Worm (Caenorhabditis elegans) whole organism, L1 larva: ENCODE data around the gene ccg-1.
"Not testable (repeated sequence)": the region's sequence is repeated elsewhere in the genome, so short reads cannot be mapped to it uniquely, and the experiment has no call there.

Experiments
- C04F5.9 ChIP-seq: sonication (generic microtip); optimal IDR thresholded peaks from 2 replicates; lab custom pipeline; 2016; ENCODE audit warnings: missing genetic modification characterization, missing compliant biosample characterization
- C16A3.4 ChIP-seq: fragments of 150-350 bp; optimal IDR thresholded peaks from 2 replicates; lab custom pipeline; 2014; ENCODE audit warnings: missing biosample characterization, missing genetic modification characterization
- C34B4.2 ChIP-seq: sonication (generic microtip); optimal IDR thresholded peaks from 2 replicates; lab custom pipeline; 2017; ENCODE audit warnings: mild to moderate bottlenecking, missing genetic modification characterization, missing compliant biosample characterization
- F16B12.6 ChIP-seq: fragments of 150-350 bp; optimal IDR thresholded peaks from 2 replicates; lab custom pipeline; 2014; ENCODE audit warnings: missing biosample characterization, missing genetic modification characterization
- aha-1 ChIP-seq: fragments of 150-350 bp; optimal IDR thresholded peaks from 2 replicates; lab custom pipeline; 2014; ENCODE audit warnings: missing biosample characterization, missing genetic modification characterization
- alr-1 ChIP-seq: fragments of 200-800 bp; sonication (Bioruptor generic); optimal IDR thresholded peaks from 2 replicates; lab custom pipeline; 2018; ENCODE audit warnings: borderline replicate concordance, mild to moderate bottlenecking, missing genetic modification characterization, missing compliant biosample characterization
- ama-1 ChIP-seq: fragments of 150-350 bp; optimal IDR thresholded peaks from 2 replicates; lab custom pipeline; 2014
- ceh-63 ChIP-seq: fragments of 200-800 bp; sonication (Bioruptor generic); optimal IDR thresholded peaks from 2 replicates; lab custom pipeline; 2018; ENCODE audit warnings: mild to moderate bottlenecking, missing genetic modification characterization, missing compliant biosample characterization
- ceh-8 ChIP-seq: fragments of 200-800 bp; sonication (Bioruptor generic); optimal IDR thresholded peaks from 2 replicates; lab custom pipeline; 2018; ENCODE audit warnings: mild to moderate bottlenecking, missing genetic modification characterization, moderate library complexity, missing compliant biosample characterization
- ceh-82 ChIP-seq, 3 experiments: fragments of 150-350 bp in 1 of 3; sonication (generic microtip) in 2 of 3; optimal IDR thresholded peaks; 2 replicates each; lab custom pipeline; 2014 to 2017; ENCODE audit warnings: missing biosample characterization in 3 of 3, missing genetic modification characterization in 3 of 3
- ceh-88 ChIP-seq: fragments of 200-800 bp; sonication (Bioruptor generic); IDR thresholded peaks from 2 replicates; pipeline ENCODE4 v1.3.6; 2022; ENCODE audit warnings: missing genetic modification characterization, missing compliant biosample characterization
- dpl-1 ChIP-seq, 3 experiments: fragments of 150-350 bp in 2 of 3; sonication (generic microtip) in 1 of 3; optimal IDR thresholded peaks; 2 replicates each; lab custom pipeline; 2014 to 2017; ENCODE audit warnings: missing biosample characterization in 3 of 3, missing genetic modification characterization in 3 of 3, missing genetic modification reagents in 3 of 3
- ets-5 ChIP-seq: fragments of 200-800 bp; sonication (Bioruptor generic); IDR thresholded peaks from 2 replicates; pipeline ENCODE4 v1.3.6; 2022; ENCODE audit warnings: missing genetic modification characterization, missing compliant biosample characterization
- hlh-4 ChIP-seq: sonication (generic microtip); optimal IDR thresholded peaks from 2 replicates; lab custom pipeline; 2016; ENCODE audit warnings: mild to moderate bottlenecking, missing genetic modification characterization, missing compliant biosample characterization
- irx-1 ChIP-seq: sonication (generic microtip); optimal IDR thresholded peaks from 2 replicates; lab custom pipeline; 2016; ENCODE audit warnings: missing genetic modification characterization, missing compliant biosample characterization
- jun-1 ChIP-seq: fragments of 150-350 bp; optimal IDR thresholded peaks from 2 replicates; lab custom pipeline; 2014; ENCODE audit warnings: missing biosample characterization, missing genetic modification reagents, missing genetic modification characterization
- lin-35 ChIP-seq, 2 experiments: fragments of 150-350 bp; optimal IDR thresholded peaks; 2 replicates each; lab custom pipeline; 2014; ENCODE audit warnings: missing biosample characterization in 2 of 2, missing genetic modification characterization in 2 of 2, missing genetic modification reagents in 2 of 2
- lin-39 ChIP-seq: fragments of 150-350 bp; optimal IDR thresholded peaks from 2 replicates; lab custom pipeline; 2014; ENCODE audit warnings: missing biosample characterization, missing genetic modification reagents, missing genetic modification characterization
- lir-3 ChIP-seq: sonication (generic microtip); optimal IDR thresholded peaks from 2 replicates; lab custom pipeline; 2016; ENCODE audit warnings: mild to moderate bottlenecking, missing genetic modification characterization, moderate library complexity, missing compliant biosample characterization; ENCODE audit not compliant: poor library complexity
- mef-2 ChIP-seq: fragments of 150-350 bp; optimal IDR thresholded peaks from 2 replicates; lab custom pipeline; 2014; ENCODE audit warnings: missing biosample characterization, missing genetic modification characterization
- nhr-11 ChIP-seq: fragments of 150-350 bp; optimal IDR thresholded peaks from 2 replicates; lab custom pipeline; 2014; ENCODE audit warnings: missing biosample characterization, missing genetic modification characterization
- nhr-47 ChIP-seq: sonication (generic microtip); optimal IDR thresholded peaks from 2 replicates; lab custom pipeline; 2016; ENCODE audit warnings: mild to moderate bottlenecking, missing genetic modification characterization, moderate library complexity, missing compliant biosample characterization
- nhr-77 ChIP-seq: fragments of 150-350 bp; optimal IDR thresholded peaks from 2 replicates; lab custom pipeline; 2014; ENCODE audit warnings: missing biosample characterization, missing genetic modification characterization
- nhr-85 ChIP-seq: sonication (generic microtip); peaks from one replicate; lab custom pipeline; 2016; ENCODE audit warnings: missing genetic modification characterization, inconsistent platforms, missing compliant biosample characterization
- nhr-90 ChIP-seq: sonication (generic microtip); optimal IDR thresholded peaks from 2 replicates; lab custom pipeline; 2016; ENCODE audit warnings: mild to moderate bottlenecking, missing genetic modification characterization, missing compliant biosample characterization; ENCODE audit not compliant: poor library complexity
- pag-3 ChIP-seq: sonication (generic microtip); optimal IDR thresholded peaks from 2 replicates; lab custom pipeline; 2017; ENCODE audit warnings: missing genetic modification characterization, mild to moderate bottlenecking, missing compliant biosample characterization, antibody characterized with exemption, borderline replicate concordance; ENCODE audit not compliant: insufficient read depth
- skn-1 ChIP-seq: fragments of 150-350 bp; optimal IDR thresholded peaks from 2 replicates; lab custom pipeline; 2014; ENCODE audit warnings: missing biosample characterization, missing genetic modification characterization
- snpc-4 ChIP-seq: fragments of 150-350 bp; optimal IDR thresholded peaks from 2 replicates; lab custom pipeline; 2014; ENCODE audit warnings: missing biosample characterization, missing genetic modification characterization
- sox-4 ChIP-seq: sonication (generic microtip); optimal IDR thresholded peaks from 2 replicates; lab custom pipeline; 2016; ENCODE audit warnings: missing genetic modification characterization, missing compliant biosample characterization
- sptf-1 ChIP-seq: fragments of 150-350 bp; optimal IDR thresholded peaks from 2 replicates; lab custom pipeline; 2014; ENCODE audit warnings: missing biosample characterization, missing genetic modification characterization
- sup-37 ChIP-seq: fragments of 200-800 bp; sonication (Bioruptor generic); optimal IDR thresholded peaks from 2 replicates; lab custom pipeline; 2018; ENCODE audit warnings: mild to moderate bottlenecking, missing genetic modification characterization, missing compliant biosample characterization
- tbx-2 ChIP-seq: sonication (generic microtip); optimal IDR thresholded peaks from 2 replicates; lab custom pipeline; 2016; ENCODE audit warnings: missing genetic modification characterization, missing compliant biosample characterization
- tlp-1 ChIP-seq: fragments of 150-350 bp; optimal IDR thresholded peaks from 2 replicates; lab custom pipeline; 2014; ENCODE audit warnings: missing biosample characterization, missing genetic modification characterization
- unc-62 ChIP-seq: fragments of 150-350 bp; optimal IDR thresholded peaks from 2 replicates; lab custom pipeline; 2014; ENCODE audit warnings: missing biosample characterization, missing genetic modification reagents, missing genetic modification characterization
- unc-86 ChIP-seq: sonication (generic microtip); optimal IDR thresholded peaks from 2 replicates; lab custom pipeline; 2016; ENCODE audit warnings: missing genetic modification characterization, missing compliant biosample characterization
- unc-98 ChIP-seq: fragments of 200-800 bp; sonication (Bioruptor generic); IDR thresholded peaks from 2 replicates; pipeline ENCODE4 v1.3.6; 2022; ENCODE audit warnings: missing genetic modification characterization, missing compliant biosample characterization
- xbp-1 ChIP-seq: sonication (generic microtip); optimal IDR thresholded peaks from 2 replicates; lab custom pipeline; 2016; ENCODE audit warnings: missing genetic modification characterization, missing compliant biosample characterization
- zag-1 ChIP-seq: fragments of 150-350 bp; optimal IDR thresholded peaks from 2 replicates; lab custom pipeline; 2014; ENCODE audit warnings: missing biosample characterization, missing genetic modification characterization
- zip-4 ChIP-seq: fragments of 200-800 bp; sonication (Bioruptor generic); optimal IDR thresholded peaks from 2 replicates; lab custom pipeline; 2018; ENCODE audit warnings: mild to moderate bottlenecking, missing genetic modification characterization, moderate library complexity, missing compliant biosample characterization
- ztf-11 ChIP-seq, 2 experiments: sonication (generic microtip); optimal IDR thresholded peaks; 2 replicates each; lab custom pipeline; 2016 to 2017; ENCODE audit warnings: missing genetic modification characterization in 2 of 2, missing biosample characterization in 1 of 2, missing compliant biosample characterization in 1 of 2

Gene ccg-1

ce11 chrIV:15312008-15312407, 36.4 kb upstream of the ccg-1 start, which contains the start of gene Y73F8A.13 (continued):
- no peak for TF ChIP-seq ceh-82 (tag; optimal IDR thresholded peaks at IDR 0.05; lab: Kevin White, UChicago)

ce11 chrIV:15311590-15311989, 36.0 kb upstream of the ccg-1 start, which contains the start of gene Y73F8A.12:
TSS of gene Y73F8A.12 (minus strand) at chrIV:15311690.
- not testable (repeated sequence) for TF ChIP-seq ama-1 (lab: Kevin White, UChicago); sox-4 (tag; lab: Kevin White, UChicago); C04F5.9 (tag; lab: Kevin White, UChicago)
- TF ChIP-seq, all 84 proteins: peak for 0; not testable (repeated sequence) for 84

ce11 chrIV:15310965-15311364, 35.4 kb upstream of the ccg-1 start:
- peak; percentile 72 for TF ChIP-seq nhr-85

ce11 chrIV:15302151-15302550, 26.5 kb upstream of the ccg-1 start, which contains the start of gene best-21:
TSS of gene best-21 (plus strand) at chrIV:15302451.
- TF ChIP-seq jun-1 (no peak), skn-1 (tag; lab: Kevin White, UChicago) (no peak), C34B4.2 (no peak), pag-3 (tag; lab: Kevin White, UChicago) (no peak), hlh-4 (no peak), C16A3.4 (no peak), nhr-47 (no peak), alr-1 (tag; lab: Kevin White, UChicago) (no peak), ama-1 (lab: Kevin White, UChicago) (no peak), sup-37 (GFP tag; lab: Kevin White, UChicago) (no peak), snpc-4 (no peak), mef-2 (tag; lab: Kevin White, UChicago) (no peak), lin-35 (GFP tag; optimal IDR thresholded peaks at IDR 0.05; lab: Kevin White, UChicago) (no peak), zip-4 (GFP tag; lab: Kevin White, UChicago) (no peak), nhr-77 (no peak), ceh-88 (GFP tag; lab: Robert Waterston, UW) (no peak)
- TF ChIP-seq, all 84 proteins: peak for 0

ce11 chrIV:15300041-15300440, 24.4 kb upstream of the ccg-1 start:
- TF ChIP-seq aha-1, result no peak
- TF ChIP-seq dpl-1 (GFP tag; optimal IDR thresholded peaks at IDR 0.05; lab: Kevin White, UChicago), result no peak
- TF ChIP-seq nhr-77, result no peak
- no peak for TF ChIP-seq zip-4 (GFP tag; lab: Kevin White, UChicago)
- TF ChIP-seq F16B12.6, result no peak
- TF ChIP-seq nhr-90 (tag; lab: Kevin White, UChicago), result no peak
- TF ChIP-seq unc-98, result no peak
- TF ChIP-seq ztf-11 (tag; optimal IDR thresholded peaks at IDR 0.05; lab: Kevin White, UChicago), result no peak
- TF ChIP-seq xbp-1 (tag; lab: Kevin White, UChicago), result no peak
- TF ChIP-seq ceh-63 (GFP tag; lab: Kevin White, UChicago), result no peak
- no peak for TF ChIP-seq ets-5 (GFP tag; lab: Robert Waterston, UW)
- no peak for TF ChIP-seq unc-62 (GFP tag; lab: Kevin White, UChicago)
- no peak for TF ChIP-seq mef-2 (tag; lab: Kevin White, UChicago)
- no peak for TF ChIP-seq irx-1
- TF ChIP-seq sptf-1 (tag; lab: Kevin White, UChicago), result no peak

- TF ChIP-seq skn-1 (tag; lab: Kevin White, UChicago) (no peak), zag-1 (tag; lab: Kevin White, UChicago) (no peak), unc-86 (no peak), lin-39 (no peak), ama-1 (lab: Kevin White, UChicago) (no peak), tbx-2 (no peak), C34B4.2 (no peak), sup-37 (GFP tag; lab: Kevin White, UChicago) (no peak), nhr-11 (tag; lab: Kevin White, UChicago) (no peak), dpl-1 (GFP tag; optimal IDR thresholded peaks at IDR 0.05; lab: Kevin White, UChicago) (no peak), tlp-1 (no peak), lir-3 (no peak), ceh-8 (GFP tag; lab: Kevin White, UChicago) (no peak), pag-3 (tag; lab: Kevin White, UChicago) (no peak)
- TF ChIP-seq, all 84 proteins: peak for 0
Measured at ce11 chrIV:15294040-15294439, 18.4 kb upstream of the ccg-1 start, which contains the start of gene Y73F8A.10. TSS of gene Y73F8A.10 (plus strand) at chrIV:15294340.
